Worm (Caenorhabditis elegans): ENCODE measurements around the gene Y57G11C.14.

The Y57G11C.14 gene

DNA sequence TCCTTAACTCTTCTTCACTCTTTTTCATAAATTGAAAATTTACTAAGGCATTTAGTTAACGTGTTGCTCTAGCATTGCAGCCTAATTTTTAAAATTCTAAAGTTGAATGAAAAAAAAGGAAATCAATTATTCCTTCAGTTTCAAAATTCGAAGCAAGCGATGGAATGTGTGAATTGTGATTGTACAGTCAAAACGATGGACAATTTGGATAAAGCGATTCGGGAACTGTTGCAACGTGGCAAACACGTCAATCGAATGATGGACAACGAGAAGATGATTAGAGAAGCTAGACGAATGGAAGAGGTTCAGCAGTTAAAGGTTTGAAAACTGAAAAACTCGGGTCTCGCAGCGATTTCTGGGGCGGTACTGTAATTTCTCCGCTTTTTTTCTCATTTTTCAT, at the start of gene Y57G11C.14:
Gene Y57G11C.14 (plus strand): TSS at position 126 of the 400 bp plus-strand sequence.
- no peak for TF ChIP-seq tra-4 (tag; optimal IDR thresholded peaks at IDR 0.05)
- TF ChIP-seq hmg-4 (GFP tag; optimal IDR thresholded peaks at IDR 0.05): no peak
- TF ChIP-seq tbx-37 (GFP tag; conservative IDR thresholded peaks at IDR 0.05): no peak
- TF ChIP-seq pes-1 (GFP tag; IDR thresholded peaks at IDR 0.05): no peak
- TF ChIP-seq B0310.2 (tag; optimal IDR thresholded peaks at IDR 0.05): no peak
- no peak for TF ChIP-seq tbx-11 (GFP tag; IDR thresholded peaks at IDR 0.05)
- TF ChIP-seq scrt-1 (GFP tag; IDR thresholded peaks at IDR 0.05): no peak
- no peak for TF ChIP-seq ceh-13 (GFP tag; optimal IDR thresholded peaks at IDR 0.05)
- no peak for TF ChIP-seq hnd-1 (tag; optimal IDR thresholded peaks at IDR 0.05)
- no peak for TF ChIP-seq sea-1 (GFP tag; conservative IDR thresholded peaks at IDR 0.05)
- TF ChIP-seq ama-1 (optimal IDR thresholded peaks at IDR 0.05): no peak
- TF ChIP-seq hmbx-1 (tag; optimal IDR thresholded peaks at IDR 0.05): no peak
- TF ChIP-seq ceh-36 (tag; optimal IDR thresholded peaks at IDR 0.05): no peak
- no peak for TF ChIP-seq aly-1 (tag; optimal IDR thresholded peaks at IDR 0.05)
- no peak for TF ChIP-seq flt-1 (GFP tag; IDR thresholded peaks at IDR 0.05)
- no peak for TF ChIP-seq ets-7 (tag; optimal IDR thresholded peaks at IDR 0.05)
- TF ChIP-seq F13C5.2 (tag; optimal IDR thresholded peaks at IDR 0.05): no peak

ce11 chrIV:14754912-14755311, 44.2 kb upstream of the Y57G11C.14 start, which contains the start of gene Y57G11C.499:
Gene Y57G11C.499, minus strand, starts transcription at chrIV:14754934.
- TF ChIP-seq ets-7 (tag; optimal IDR thresholded peaks at IDR 0.05) (no peak), ama-1 (optimal IDR thresholded peaks at IDR 0.05) (no peak), pes-1 (GFP tag; IDR thresholded peaks at IDR 0.05) (no peak), F13C5.2 (tag; optimal IDR thresholded peaks at IDR 0.05) (no peak), tra-4 (tag; optimal IDR thresholded peaks at IDR 0.05) (no peak), flt-1 (GFP tag; IDR thresholded peaks at IDR 0.05) (no peak), hmg-4 (GFP tag; optimal IDR thresholded peaks at IDR 0.05) (no peak), sea-1 (GFP tag; conservative IDR thresholded peaks at IDR 0.05) (no peak), ceh-36 (tag; optimal IDR thresholded peaks at IDR 0.05) (no peak), hnd-1 (tag; optimal IDR thresholded peaks at IDR 0.05) (no peak), aly-1 (tag; optimal IDR thresholded peaks at IDR 0.05) (no peak), hmbx-1 (tag; optimal IDR thresholded peaks at IDR 0.05) (no peak), ceh-13 (GFP tag; optimal IDR thresholded peaks at IDR 0.05) (no peak), tbx-37 (GFP tag; conservative IDR thresholded peaks at IDR 0.05) (no peak), scrt-1 (GFP tag; IDR thresholded peaks at IDR 0.05) (no peak), tbx-11 (GFP tag; IDR thresholded peaks at IDR 0.05) (no peak), B0310.2 (tag; optimal IDR thresholded peaks at IDR 0.05) (no peak)

DNA sequence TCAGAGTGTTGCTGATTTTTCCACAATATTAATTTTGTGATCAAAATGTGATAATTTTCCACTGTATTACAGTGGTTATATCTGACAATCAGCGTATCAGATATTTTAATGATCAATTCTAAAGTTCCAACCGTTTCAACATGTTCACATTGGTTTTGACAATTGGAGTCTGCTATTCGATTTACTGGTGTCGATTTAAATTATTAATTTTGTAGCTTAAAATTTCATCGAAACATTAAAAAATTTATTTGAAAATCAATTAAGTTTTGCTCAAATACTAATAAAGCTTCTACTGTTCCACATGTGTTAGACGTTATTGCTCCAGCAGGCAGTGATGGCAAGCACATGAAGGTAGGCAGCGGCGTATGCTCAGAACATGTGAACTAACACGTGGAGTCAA, 41.3 kb upstream of the Y57G11C.14 start:
- TF ChIP-seq flt-1 (GFP tag; IDR thresholded peaks at IDR 0.05) (no peak), aly-1 (tag; optimal IDR thresholded peaks at IDR 0.05) (no peak), B0310.2 (tag; optimal IDR thresholded peaks at IDR 0.05) (no peak), ama-1 (optimal IDR thresholded peaks at IDR 0.05) (no peak), scrt-1 (GFP tag; IDR thresholded peaks at IDR 0.05) (no peak), ceh-36 (tag; optimal IDR thresholded peaks at IDR 0.05) (no peak), ets-7 (tag; optimal IDR thresholded peaks at IDR 0.05) (no peak), tbx-37 (GFP tag; conservative IDR thresholded peaks at IDR 0.05) (no peak), tra-4 (tag; optimal IDR thresholded peaks at IDR 0.05) (no peak)

DNA sequence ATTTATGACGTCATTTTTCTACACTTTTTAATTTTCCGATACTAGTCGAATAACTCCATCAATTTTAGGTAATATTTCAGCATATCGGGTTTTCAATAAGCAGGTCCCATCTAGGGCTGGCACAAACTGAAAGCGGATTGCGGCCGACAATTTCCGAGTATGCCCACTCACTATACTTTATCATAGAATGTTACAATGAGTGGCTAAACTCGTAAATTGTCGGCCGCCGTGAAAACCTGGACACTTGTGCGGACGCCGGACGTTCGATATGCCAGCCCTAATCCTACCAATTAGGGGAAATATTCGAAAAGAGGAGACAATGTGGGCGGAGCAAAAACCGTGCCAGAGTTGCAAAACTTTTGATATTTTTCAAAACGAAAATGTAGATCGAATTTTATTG, 39.4 kb upstream of the Y57G11C.14 start:
- TF ChIP-seq hnd-1 (tag; optimal IDR thresholded peaks at IDR 0.05) (no peak), pes-1 (GFP tag; IDR thresholded peaks at IDR 0.05) (no peak), F13C5.2 (tag; optimal IDR thresholded peaks at IDR 0.05) (no peak), scrt-1 (GFP tag; IDR thresholded peaks at IDR 0.05) (no peak), tbx-37 (GFP tag; conservative IDR thresholded peaks at IDR 0.05) (no peak), tbx-11 (GFP tag; IDR thresholded peaks at IDR 0.05) (no peak), flt-1 (GFP tag; IDR thresholded peaks at IDR 0.05) (no peak), sea-1 (GFP tag; conservative IDR thresholded peaks at IDR 0.05) (no peak), ceh-13 (GFP tag; optimal IDR thresholded peaks at IDR 0.05) (no peak), aly-1 (tag; optimal IDR thresholded peaks at IDR 0.05) (no peak), ama-1 (optimal IDR thresholded peaks at IDR 0.05) (no peak), ceh-36 (tag; optimal IDR thresholded peaks at IDR 0.05) (no peak)

DNA sequence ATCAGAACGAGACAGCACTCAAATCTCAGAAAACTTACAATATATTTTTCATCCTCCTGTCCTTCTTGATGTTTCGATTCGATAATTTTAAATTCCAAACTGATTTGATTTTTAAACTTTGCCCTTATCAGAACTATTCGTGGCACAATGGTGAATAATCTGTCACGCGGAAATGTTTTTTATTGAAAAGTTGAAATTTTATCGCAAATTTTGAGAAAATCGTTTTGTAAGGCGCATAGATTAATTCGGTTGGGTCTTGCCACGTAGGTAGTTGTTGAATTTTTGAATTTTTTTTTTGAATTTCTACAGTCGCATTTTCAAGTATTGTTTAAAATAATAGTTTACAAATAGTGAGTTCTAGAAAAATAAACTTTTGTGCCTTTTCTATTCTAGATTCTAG, 38.3 kb upstream of the Y57G11C.14 start, which contains the start of gene ptp-5.2:
Gene ptp-5.2 (minus strand): TSS at position 101 of the 400 bp plus-strand sequence.
- TF ChIP-seq tbx-37 (GFP tag; conservative IDR thresholded peaks at IDR 0.05) (no peak), hmg-4 (GFP tag; optimal IDR thresholded peaks at IDR 0.05) (no peak), ets-7 (tag; optimal IDR thresholded peaks at IDR 0.05) (no peak), hnd-1 (tag; optimal IDR thresholded peaks at IDR 0.05) (no peak), flt-1 (GFP tag; IDR thresholded peaks at IDR 0.05) (no peak), hmbx-1 (tag; optimal IDR thresholded peaks at IDR 0.05) (no peak), sea-1 (GFP tag; conservative IDR thresholded peaks at IDR 0.05) (no peak), tbx-11 (GFP tag; IDR thresholded peaks at IDR 0.05) (no peak), pes-1 (GFP tag; IDR thresholded peaks at IDR 0.05) (no peak), aly-1 (tag; optimal IDR thresholded peaks at IDR 0.05) (no peak), B0310.2 (tag; optimal IDR thresholded peaks at IDR 0.05) (no peak), ceh-36 (tag; optimal IDR thresholded peaks at IDR 0.05) (no peak), tra-4 (tag; optimal IDR thresholded peaks at IDR 0.05) (no peak), ceh-13 (GFP tag; optimal IDR thresholded peaks at IDR 0.05) (no peak), scrt-1 (GFP tag; IDR thresholded peaks at IDR 0.05) (no peak), ama-1 (optimal IDR thresholded peaks at IDR 0.05) (no peak), F13C5.2 (tag; optimal IDR thresholded peaks at IDR 0.05) (no peak)

DNA sequence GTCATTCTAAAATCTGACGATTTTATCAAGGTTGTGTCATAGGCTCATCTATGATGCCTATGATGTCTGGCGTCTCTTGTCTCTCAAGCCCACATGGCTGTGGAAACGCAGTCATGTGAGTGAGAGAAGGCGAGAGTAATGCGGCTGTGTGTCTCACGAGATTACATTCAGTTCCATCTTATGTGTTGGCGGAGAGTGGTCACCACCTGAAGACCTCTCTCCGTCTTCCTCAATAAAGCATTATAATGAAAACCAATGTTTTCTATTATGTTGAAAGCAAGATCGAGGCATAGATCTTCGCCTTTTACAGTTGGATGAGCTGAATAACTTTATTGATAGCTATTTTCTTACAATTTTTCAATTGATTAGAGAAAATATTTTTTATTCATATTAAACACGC, 35.8 kb upstream of the Y57G11C.14 start:
- peak; percentile 7 for TF ChIP-seq F13C5.2 (tag; optimal IDR thresholded peaks at IDR 0.05)

ce11 chrIV:14763938-14764718, 35.0 kb upstream of the Y57G11C.14 start:
- TF ChIP-seq F13C5.2 (tag; optimal IDR thresholded peaks at IDR 0.05) (no peak), pes-1 (GFP tag; IDR thresholded peaks at IDR 0.05) (no peak), ama-1 (optimal IDR thresholded peaks at IDR 0.05) (no peak), tra-4 (tag; optimal IDR thresholded peaks at IDR 0.05) (no peak), scrt-1 (GFP tag; IDR thresholded peaks at IDR 0.05) (no peak), B0310.2 (tag; optimal IDR thresholded peaks at IDR 0.05) (no peak), tbx-11 (GFP tag; IDR thresholded peaks at IDR 0.05) (no peak), flt-1 (GFP tag; IDR thresholded peaks at IDR 0.05) (no peak), sea-1 (GFP tag; conservative IDR thresholded peaks at IDR 0.05) (no peak), ceh-36 (tag; optimal IDR thresholded peaks at IDR 0.05) (no peak), ceh-13 (GFP tag; optimal IDR thresholded peaks at IDR 0.05) (no peak), hnd-1 (tag; optimal IDR thresholded peaks at IDR 0.05) (no peak), aly-1 (tag; optimal IDR thresholded peaks at IDR 0.05) (no peak), hmg-4 (GFP tag; optimal IDR thresholded peaks at IDR 0.05) (no peak), hmbx-1 (tag; optimal IDR thresholded peaks at IDR 0.05) (no peak), ets-7 (tag; optimal IDR thresholded peaks at IDR 0.05) (no peak)
